Worm (Caenorhabditis elegans) whole organism, mixed stage, embryonic: Measurements from ENCODE around the gene nhr-281.

ENCODE experiments used
- M03D4.4 ChIP-seq: sonication (generic microtip); optimal IDR thresholded peaks from 2 replicates; lab custom pipeline; 2017; ENCODE audit warnings: mild to moderate bottlenecking, missing genetic modification characterization, missing compliant biosample characterization
- ces-1 ChIP-seq: fragments of 150-350 bp; optimal IDR thresholded peaks from 2 replicates; lab custom pipeline; 2014; ENCODE audit warnings: missing biosample characterization, missing genetic modification reagents, missing genetic modification characterization
- drap-1 ChIP-seq: fragments of 200-800 bp; sonication (Bioruptor generic); optimal IDR thresholded peaks from 3 replicates; lab custom pipeline; 2018; ENCODE audit warnings: mild to moderate bottlenecking, missing genetic modification characterization, missing compliant biosample characterization
- elt-1 ChIP-seq: sonication (generic microtip); optimal IDR thresholded peaks from 2 replicates; lab custom pipeline; 2017; ENCODE audit warnings: missing genetic modification characterization, mild to moderate bottlenecking, missing compliant biosample characterization, antibody characterized with exemption, moderate library complexity, borderline replicate concordance; ENCODE audit not compliant: insufficient read depth
- hlh-1 ChIP-seq: fragments of 150-350 bp; optimal IDR thresholded peaks from 2 replicates; lab custom pipeline; 2014; ENCODE audit warnings: missing biosample characterization, missing genetic modification reagents, missing genetic modification characterization
- lin-32 ChIP-seq: fragments of 200-800 bp; sonication (Bioruptor generic); optimal IDR thresholded peaks from 2 replicates; lab custom pipeline; 2018; ENCODE audit warnings: mild to moderate bottlenecking, missing genetic modification characterization, missing compliant biosample characterization
- mep-1 ChIP-seq: fragments of 150-350 bp; optimal IDR thresholded peaks from 2 replicates; lab custom pipeline; 2017; ENCODE audit warnings: missing biosample characterization, missing genetic modification reagents, missing genetic modification characterization, inconsistent platforms
- nhr-12 ChIP-seq: fragments of 150-350 bp; optimal IDR thresholded peaks from 2 replicates; lab custom pipeline; 2014; ENCODE audit warnings: missing biosample characterization, missing genetic modification characterization
- nhr-2 ChIP-seq: fragments of 150-350 bp; optimal IDR thresholded peaks from 2 replicates; lab custom pipeline; 2014; ENCODE audit warnings: missing biosample characterization, missing genetic modification characterization
- nhr-76 ChIP-seq: sonication (generic microtip); optimal IDR thresholded peaks from 2 replicates; lab custom pipeline; 2017; ENCODE audit warnings: missing biosample characterization, missing genetic modification characterization
- sem-2 ChIP-seq: fragments of 200-800 bp; sonication (Bioruptor generic); optimal IDR thresholded peaks from 2 replicates; lab custom pipeline; 2018; ENCODE audit warnings: mild to moderate bottlenecking, missing genetic modification characterization, missing compliant biosample characterization
- sptf-1 ChIP-seq: sonication (generic microtip); optimal IDR thresholded peaks from 2 replicates; lab custom pipeline; 2017; ENCODE audit warnings: mild to moderate bottlenecking, missing genetic modification characterization, moderate library complexity, missing compliant biosample characterization
- unc-62 ChIP-seq: fragments of 150-350 bp; optimal IDR thresholded peaks from 2 replicates; lab custom pipeline; 2014; ENCODE audit warnings: missing biosample characterization, missing genetic modification reagents, missing genetic modification characterization
- zip-8 ChIP-seq: fragments of 150-350 bp; optimal IDR thresholded peaks from 2 replicates; lab custom pipeline; 2014; ENCODE audit warnings: missing biosample characterization, missing genetic modification characterization

Gene nhr-281

ce11 chrX:14062771-14063170 is 50.5 kb downstream of the nhr-281 start:
- TF ChIP-seq hlh-1 (tag; lab: Kevin White, UChicago) (no peak), M03D4.4 (tag; lab: Kevin White, UChicago) (no peak), nhr-2 (tag; lab: Kevin White, UChicago) (no peak), sptf-1 (tag; lab: Kevin White, UChicago) (no peak), nhr-76 (tag; lab: Kevin White, UChicago) (no peak), sem-2 (GFP tag; lab: Kevin White, UChicago) (no peak), lin-32 (GFP tag; lab: Kevin White, UChicago) (no peak), drap-1 (no peak), ces-1 (GFP tag; lab: Kevin White, UChicago) (no peak), unc-62 (GFP tag; lab: Kevin White, UChicago) (no peak), zip-8 (no peak), elt-1 (no peak), nhr-12 (tag; lab: Kevin White, UChicago) (no peak), mep-1 (tag; lab: Kevin White, UChicago) (no peak)
